Worm (Caenorhabditis elegans): ENCODE results near the gene Y64G10A.10.

Gene Y64G10A.10

DNA sequence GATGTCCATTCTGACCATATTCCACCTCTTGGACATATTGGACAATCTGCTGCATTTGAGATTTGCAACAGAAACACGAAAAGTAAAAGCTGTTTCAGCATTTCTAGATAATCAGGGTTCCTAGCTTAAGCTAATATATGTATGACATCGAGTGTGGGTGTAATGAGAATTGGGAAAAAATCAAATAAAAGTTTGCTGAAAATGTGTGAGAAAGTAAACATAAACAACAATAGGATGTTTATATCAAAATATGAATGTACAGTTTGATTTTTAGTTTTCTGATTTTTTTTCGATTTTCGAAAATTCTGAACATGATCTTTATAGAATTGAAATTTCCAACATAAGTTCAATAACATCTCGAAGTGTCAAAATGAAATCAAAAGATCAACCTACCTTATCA lies 10.4 kb downstream of the Y64G10A.10 start, which contains the start of gene F02H6.6:
Gene F02H6.6 (minus strand): TSS at position 101 of the 400 bp plus-strand sequence.
- TF ChIP-seq fkh-8 (tag; optimal IDR thresholded peaks at IDR 0.05) (no peak), hpl-2 (GFP tag; optimal IDR thresholded peaks at IDR 0.05) (no peak), lin-35 (GFP tag; optimal IDR thresholded peaks at IDR 0.05) (no peak), nhr-90 (tag; optimal IDR thresholded peaks at IDR 0.05; ENCODE audit: poor library complexity) (no peak), ets-5 (GFP tag; IDR thresholded peaks at IDR 0.05) (no peak), pax-3 (tag; optimal IDR thresholded peaks at IDR 0.05) (no peak), jun-1 (tag; optimal IDR thresholded peaks at IDR 0.05) (no peak), sptf-1 (tag; optimal IDR thresholded peaks at IDR 0.05) (no peak), efl-3 (GFP tag; optimal IDR thresholded peaks at IDR 0.05) (no peak), unc-30 (tag; optimal IDR thresholded peaks at IDR 0.05) (no peak), elt-2 (tag; optimal IDR thresholded peaks at IDR 0.05) (no peak), ztf-11 (tag; optimal IDR thresholded peaks at IDR 0.05) (no peak)

DNA sequence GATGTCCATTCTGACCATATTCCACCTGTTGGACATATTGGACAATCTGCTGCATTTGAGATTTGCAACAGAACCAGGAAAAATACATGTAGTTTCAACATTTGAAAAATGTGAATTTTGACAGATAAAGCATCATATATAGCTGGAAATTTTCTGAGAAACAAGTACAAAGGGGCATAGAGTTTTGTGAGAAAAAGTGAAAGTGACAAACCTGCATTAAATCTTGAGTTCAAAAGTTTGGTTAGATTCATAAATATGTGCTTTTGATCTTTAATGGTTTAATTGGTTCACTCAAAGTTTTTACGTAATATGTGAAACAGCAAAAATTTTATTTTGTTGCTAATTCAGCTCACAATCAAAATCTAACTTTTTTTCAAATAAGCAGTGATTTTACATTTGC lies 13.2 kb downstream of the Y64G10A.10 start, which contains the start of gene F02H6.7:
Gene F02H6.7 (minus strand): TSS at position 101 of the 400 bp plus-strand sequence.
- TF ChIP-seq jun-1 (tag; optimal IDR thresholded peaks at IDR 0.05) (no peak), lin-35 (GFP tag; optimal IDR thresholded peaks at IDR 0.05) (no peak), nhr-84 (tag; optimal IDR thresholded peaks at IDR 0.05) (no peak), nhr-20 (tag; optimal IDR thresholded peaks at IDR 0.05) (no peak)

DNA sequence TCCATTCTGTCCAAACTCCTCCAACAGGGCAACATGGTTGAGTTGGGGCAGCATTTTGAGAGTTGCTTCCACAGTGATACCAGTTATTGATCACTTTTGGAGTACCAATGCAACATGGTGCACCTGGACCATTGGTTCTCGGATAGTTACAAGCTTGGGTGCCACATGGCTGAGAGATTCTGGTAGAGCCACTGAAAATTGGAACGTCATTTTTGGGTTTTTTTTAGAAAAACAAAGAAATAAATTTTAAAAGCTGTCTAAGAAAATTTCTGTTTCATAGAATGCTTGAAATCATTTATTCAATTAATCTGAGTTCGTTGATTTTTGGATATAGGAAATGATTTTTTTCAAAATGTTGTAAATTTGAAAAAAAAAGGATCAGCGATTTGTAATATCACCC lies 14.1 kb downstream of the Y64G10A.10 start:
- TF ChIP-seq fkh-8 (tag; optimal IDR thresholded peaks at IDR 0.05), result no peak
- no peak for TF ChIP-seq nhr-84 (tag; optimal IDR thresholded peaks at IDR 0.05)
- no peak for TF ChIP-seq mef-2 (tag; optimal IDR thresholded peaks at IDR 0.05)
- no peak for TF ChIP-seq F16B12.6 (tag; optimal IDR thresholded peaks at IDR 0.05)
- TF ChIP-seq skn-1 (tag; optimal IDR thresholded peaks at IDR 0.05), result no peak
- no peak for TF ChIP-seq swsn-7 (tag; optimal IDR thresholded peaks at IDR 0.05)
- TF ChIP-seq lsy-2 (tag; optimal IDR thresholded peaks at IDR 0.05), result no peak
- no peak for TF ChIP-seq ceh-90 (tag; optimal IDR thresholded peaks at IDR 0.05)
- no peak for TF ChIP-seq mab-9 (GFP tag; IDR thresholded peaks at IDR 0.05)
- TF ChIP-seq dpl-1 (GFP tag; optimal IDR thresholded peaks at IDR 0.05), result no peak
- no peak for TF ChIP-seq isw-1 (GFP tag; IDR thresholded peaks at IDR 0.05)
- TF ChIP-seq ets-5 (GFP tag; IDR thresholded peaks at IDR 0.05), result no peak
- no peak for TF ChIP-seq ceh-63 (GFP tag; optimal IDR thresholded peaks at IDR 0.05)
- no peak for TF ChIP-seq lin-15B (tag; optimal IDR thresholded peaks at IDR 0.05)
- no peak for TF ChIP-seq vab-15 (tag; optimal IDR thresholded peaks at IDR 0.05)
- TF ChIP-seq egl-13 (tag; optimal IDR thresholded peaks at IDR 0.05), result no peak
- no peak for TF ChIP-seq hpl-2 (GFP tag; optimal IDR thresholded peaks at IDR 0.05)
- no peak for TF ChIP-seq nhr-28 (tag; optimal IDR thresholded peaks at IDR 0.05)
- no peak for TF ChIP-seq efl-3 (GFP tag; optimal IDR thresholded peaks at IDR 0.05)
- no peak for TF ChIP-seq ztf-4 (tag; optimal IDR thresholded peaks at IDR 0.05)

DNA sequence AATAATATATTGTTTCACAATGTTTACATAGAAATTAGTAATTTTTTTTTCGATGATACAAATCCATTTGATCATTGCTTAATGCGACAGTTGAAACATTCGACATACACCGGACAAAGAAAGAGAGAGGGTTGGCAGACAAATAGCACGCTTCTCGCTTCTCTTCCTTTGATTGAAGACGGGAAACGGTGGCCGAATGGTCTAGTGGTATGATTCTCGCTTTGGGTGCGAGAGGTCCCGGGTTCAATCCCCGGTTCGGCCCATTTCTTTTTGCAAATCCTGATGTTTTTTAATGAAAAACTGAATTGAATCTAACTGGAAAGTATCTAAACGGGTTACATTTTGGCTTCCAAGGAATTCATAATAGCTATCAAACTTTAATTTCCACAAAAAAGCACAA lies 16.3 kb downstream of the Y64G10A.10 start:
- TF ChIP-seq nhr-237 (tag; optimal IDR thresholded peaks at IDR 0.05) (no peak), efl-3 (GFP tag; optimal IDR thresholded peaks at IDR 0.05) (no peak), C16A3.4 (tag; optimal IDR thresholded peaks at IDR 0.05) (peak; percentile 55), ets-5 (GFP tag; IDR thresholded peaks at IDR 0.05) (no peak), nhr-20 (tag; optimal IDR thresholded peaks at IDR 0.05) (peak; percentile 54), hpl-2 (GFP tag; optimal IDR thresholded peaks at IDR 0.05) (no peak), fkh-4 (tag; optimal IDR thresholded peaks at IDR 0.05; ENCODE audit: borderline replicate concordance) (no peak), ceh-8 (GFP tag; optimal IDR thresholded peaks at IDR 0.05) (no peak), tbx-2 (tag; optimal IDR thresholded peaks at IDR 0.05) (no peak), nhr-71 (tag; optimal IDR thresholded peaks at IDR 0.05) (no peak), nhr-28 (tag; optimal IDR thresholded peaks at IDR 0.05) (no peak), elt-2 (tag; optimal IDR thresholded peaks at IDR 0.05) (no peak), fkh-8 (tag; optimal IDR thresholded peaks at IDR 0.05) (no peak), sptf-1 (tag; optimal IDR thresholded peaks at IDR 0.05) (no peak), C34B4.2 (tag; optimal IDR thresholded peaks at IDR 0.05) (no peak), ceh-88 (GFP tag; IDR thresholded peaks at IDR 0.05) (no peak), unc-62 (GFP tag; optimal IDR thresholded peaks at IDR 0.05) (no peak), fos-1 (tag; optimal IDR thresholded peaks at IDR 0.05) (no peak), nhr-19 (GFP tag; conservative IDR thresholded peaks at IDR 0.05) (peak; percentile 34), nhr-11 (tag; optimal IDR thresholded peaks at IDR 0.05) (no peak), sup-37 (GFP tag; optimal IDR thresholded peaks at IDR 0.05) (no peak), ceh-63 (GFP tag; optimal IDR thresholded peaks at IDR 0.05) (no peak), unc-30 (tag; optimal IDR thresholded peaks at IDR 0.05) (no peak), ceh-82 (tag; optimal IDR thresholded peaks at IDR 0.05) (peak in 1 of 3 experiments; percentile 17), lin-35 (GFP tag; optimal IDR thresholded peaks at IDR 0.05) (peak; percentile 18 to 68), snu-23 (GFP tag; optimal IDR thresholded peaks at IDR 0.05) (peak; percentile 66), hlh-4 (tag; optimal IDR thresholded peaks at IDR 0.05) (no peak), xbp-1 (tag; optimal IDR thresholded peaks at IDR 0.05) (no peak)

All from whole organism, L1 larva.